Worm (Caenorhabditis elegans) whole organism, young adult: ENCODE results near the gene B0395.3.
A peak's percentile ranks its signal among the peaks of the same experiment; 100 is the strongest.

Source experiments
- C17E4.6 ChIP-seq: fragments of 200-800 bp; sonication (Bioruptor generic); IDR thresholded peaks from 2 replicates; pipeline ENCODE4 v1.3.6; 2022; ENCODE audit warnings: missing genetic modification reagents, missing genetic modification characterization, missing compliant biosample characterization
- F22D6.2 ChIP-seq: sonication (generic microtip); optimal IDR thresholded peaks from 2 replicates; lab custom pipeline; 2016; ENCODE audit warnings: mild to moderate bottlenecking, missing genetic modification characterization, missing compliant biosample characterization
- F57A8.1 ChIP-seq: fragments of 200-800 bp; sonication (Bioruptor generic); optimal IDR thresholded peaks from 2 replicates; lab custom pipeline; 2018; ENCODE audit warnings: mild to moderate bottlenecking, missing genetic modification characterization, moderate library complexity, missing compliant biosample characterization
- T26A5.8 ChIP-seq: sonication (generic microtip); optimal IDR thresholded peaks from 2 replicates; lab custom pipeline; 2016; ENCODE audit warnings: missing genetic modification characterization, missing compliant biosample characterization
- Y56A3A.18 ChIP-seq: fragments of 200-800 bp; sonication (Bioruptor generic); IDR thresholded peaks from 2 replicates; pipeline ENCODE4 v1.3.6; 2022; ENCODE audit warnings: missing genetic modification reagents, missing genetic modification characterization, missing compliant biosample characterization
- Y67H2A.10 ChIP-seq: fragments of 200-800 bp; sonication (Bioruptor generic); conservative IDR thresholded peaks from 2 replicates; pipeline ENCODE4 v1.3.6; 2022; ENCODE audit warnings: missing genetic modification reagents, missing genetic modification characterization, missing compliant biosample characterization
- Y79H2A.3 ChIP-seq: fragments of 200-800 bp; sonication (Bioruptor generic); conservative IDR thresholded peaks from 2 replicates; pipeline ENCODE4 v1.3.6; 2022; ENCODE audit warnings: missing genetic modification reagents, missing genetic modification characterization, missing compliant biosample characterization
- Y95B8A.8 ChIP-seq: fragments of 200-800 bp; sonication (Bioruptor generic); IDR thresholded peaks from 2 replicates; pipeline ENCODE4 v1.3.6; 2022; ENCODE audit warnings: missing genetic modification reagents, missing genetic modification characterization, missing compliant biosample characterization
- akir-1 ChIP-seq: fragments of 200-800 bp; sonication (Bioruptor generic); optimal IDR thresholded peaks from 2 replicates; lab custom pipeline; 2018; ENCODE audit warnings: mild to moderate bottlenecking, missing genetic modification characterization, moderate library complexity, missing compliant biosample characterization
- attf-5 ChIP-seq: fragments of 200-800 bp; sonication (Bioruptor generic); optimal IDR thresholded peaks from 2 replicates; lab custom pipeline; 2018; ENCODE audit warnings: mild to moderate bottlenecking, missing genetic modification characterization, missing compliant biosample characterization
- cebp-1 ChIP-seq, 2 experiments: fragments of 200-800 bp in 1 of 2; sonication (Bioruptor generic) in 1 of 2; sonication (generic microtip) in 1 of 2; IDR thresholded peaks in 1 of 2; optimal IDR thresholded peaks in 1 of 2; 2 replicates each; pipeline versions ENCODE4 v1.3.6 to Lab custom; 2017 to 2022; ENCODE audit warnings: missing compliant biosample characterization in 2 of 2, missing genetic modification characterization in 2 of 2, mild to moderate bottlenecking in 1 of 2, missing genetic modification reagents in 1 of 2, moderate library complexity in 1 of 2
- ceh-27 ChIP-seq: fragments of 200-800 bp; sonication (Bioruptor generic); optimal IDR thresholded peaks from 2 replicates; lab custom pipeline; 2018; ENCODE audit warnings: mild to moderate bottlenecking, missing genetic modification characterization, moderate library complexity, missing compliant biosample characterization
- ceh-58 ChIP-seq: fragments of 200-800 bp; sonication (Bioruptor generic); IDR thresholded peaks from 2 replicates; pipeline ENCODE4 v1.3.6; 2022; ENCODE audit warnings: missing genetic modification characterization, missing compliant biosample characterization
- chd-7 ChIP-seq: sonication (generic microtip); optimal IDR thresholded peaks from 2 replicates; lab custom pipeline; 2016; ENCODE audit warnings: mild to moderate bottlenecking, missing genetic modification characterization, moderate library complexity, missing compliant biosample characterization
- dox-1 ChIP-seq: fragments of 200-800 bp; sonication (Bioruptor generic); IDR thresholded peaks from 2 replicates; pipeline ENCODE4 v1.3.6; 2022; ENCODE audit warnings: missing genetic modification reagents, missing genetic modification characterization, missing compliant biosample characterization
- ekl-4 ChIP-seq: fragments of 200-800 bp; sonication (Bioruptor generic); IDR thresholded peaks from 2 replicates; pipeline ENCODE4 v1.3.6; 2022; ENCODE audit warnings: missing genetic modification reagents, missing genetic modification characterization, missing compliant biosample characterization
- hmg-20 ChIP-seq: fragments of 200-800 bp; sonication (Bioruptor generic); IDR thresholded peaks from 2 replicates; pipeline ENCODE4 v1.3.6; 2022; ENCODE audit warnings: missing genetic modification reagents, missing genetic modification characterization, missing compliant biosample characterization
- lag-1 ChIP-seq: fragments of 200-800 bp; sonication (Bioruptor generic); IDR thresholded peaks from 2 replicates; pipeline ENCODE4 v1.3.6; 2022; ENCODE audit warnings: missing genetic modification reagents, missing genetic modification characterization, missing compliant biosample characterization
- let-526 ChIP-seq: fragments of 200-800 bp; sonication (Bioruptor generic); IDR thresholded peaks from 2 replicates; pipeline ENCODE4 v1.3.6; 2022; ENCODE audit warnings: missing genetic modification reagents, missing genetic modification characterization, missing compliant biosample characterization
- lin-54 ChIP-seq: fragments of 200-800 bp; sonication (Bioruptor generic); optimal IDR thresholded peaks from 2 replicates; lab custom pipeline; 2018; ENCODE audit warnings: mild to moderate bottlenecking, missing genetic modification characterization, missing compliant biosample characterization
- madf-8 ChIP-seq: fragments of 200-800 bp; sonication (Bioruptor generic); conservative IDR thresholded peaks from 2 replicates; pipeline ENCODE4 v1.3.6; 2022; ENCODE audit warnings: missing genetic modification reagents, missing genetic modification characterization, missing compliant biosample characterization
- nhr-120 ChIP-seq: fragments of 200-800 bp; sonication (Bioruptor generic); IDR thresholded peaks from 2 replicates; pipeline ENCODE4 v1.3.6; 2022; ENCODE audit warnings: missing genetic modification characterization, missing compliant biosample characterization
- nhr-90 ChIP-seq: sonication (generic microtip); optimal IDR thresholded peaks from 2 replicates; lab custom pipeline; 2016; ENCODE audit warnings: missing genotype, mild to moderate bottlenecking, missing genetic modification characterization, missing compliant biosample characterization
- pha-4 ChIP-seq: fragments of 150-350 bp; sonication (generic microtip); optimal IDR thresholded peaks from 2 replicates; lab custom pipeline; 2014; ENCODE audit warnings: missing biosample characterization, missing genetic modification reagents, missing genetic modification characterization
- rcor-1 ChIP-seq: fragments of 200-800 bp; sonication (Bioruptor generic); IDR thresholded peaks from 2 replicates; pipeline ENCODE4 v1.3.6; 2022; ENCODE audit warnings: missing genetic modification reagents, missing genetic modification characterization, missing compliant biosample characterization
- snpc-1.1 ChIP-seq: sonication (generic microtip); optimal IDR thresholded peaks from 2 replicates; lab custom pipeline; 2017; ENCODE audit warnings: missing genetic modification characterization, mild to moderate bottlenecking, missing compliant biosample characterization, antibody characterized with exemption, moderate library complexity, missing genotype, missing genetic modification reagents; ENCODE audit not compliant: insufficient read depth
- snpc-4 ChIP-seq, 5 experiments: fragments of 150-350 bp in 1 of 5; sonication (generic microtip) in 4 of 5; optimal IDR thresholded peaks; 2 replicates each; lab custom pipeline; 2014 to 2018; ENCODE audit warnings: missing genetic modification characterization in 5 of 5, missing biosample characterization in 3 of 5, antibody characterized with exemption in 2 of 5, mild to moderate bottlenecking in 2 of 5, missing compliant biosample characterization in 2 of 5, missing genotype in 2 of 5, moderate library complexity in 2 of 5, missing genetic modification reagents in 1 of 5
- unc-62 ChIP-seq: fragments of 150-350 bp; optimal IDR thresholded peaks from 2 replicates; lab custom pipeline; 2014; ENCODE audit warnings: missing biosample characterization, missing genetic modification reagents, missing genetic modification characterization
- xnd-1 ChIP-seq: sonication (generic microtip); optimal IDR thresholded peaks from 2 replicates; lab custom pipeline; 2016; ENCODE audit warnings: missing genotype, missing genetic modification reagents, missing genetic modification characterization, missing compliant biosample characterization
- zfh-2 ChIP-seq: fragments of 200-800 bp; sonication (Bioruptor generic); conservative IDR thresholded peaks from 2 replicates; pipeline ENCODE4 v1.3.6; 2022; ENCODE audit warnings: missing genetic modification reagents, missing genetic modification characterization, missing compliant biosample characterization
- ztf-18 ChIP-seq: sonication (generic microtip); optimal IDR thresholded peaks from 2 replicates; lab custom pipeline; 2016; ENCODE audit warnings: missing genotype, mild to moderate bottlenecking, missing genetic modification characterization, missing compliant biosample characterization
- ztf-22 ChIP-seq: fragments of 200-800 bp; sonication (Bioruptor generic); optimal IDR thresholded peaks from 2 replicates; lab custom pipeline; 2018; ENCODE audit warnings: mild to moderate bottlenecking, missing genetic modification characterization, moderate library complexity, missing compliant biosample characterization
- ztf-28 ChIP-seq: fragments of 200-800 bp; sonication (Bioruptor generic); IDR thresholded peaks from 2 replicates; pipeline ENCODE4 v1.3.6; 2022; ENCODE audit warnings: missing genetic modification reagents, missing genetic modification characterization, missing compliant biosample characterization

B0395.3 gene

ce11 chrX:16055245-16055644 lies 15.2 kb upstream of the B0395.3 start, which contains the start of gene T27A8.7:
Gene T27A8.7 (plus strand): TSS chrX:16055545.
- no peak for TF ChIP-seq pha-4 (tag; lab: Kevin White, UChicago)

- TF ChIP-seq Y79H2A.3 (GFP tag; lab: Robert Waterston, UW) (no peak), ekl-4 (GFP tag; lab: Robert Waterston, UW) (no peak), pha-4 (tag; lab: Kevin White, UChicago) (no peak), ceh-58 (GFP tag; lab: Robert Waterston, UW) (no peak), dox-1 (GFP tag; lab: Robert Waterston, UW) (no peak), hmg-20 (GFP tag; lab: Robert Waterston, UW) (no peak), ztf-18 (tag; lab: Kevin White, UChicago) (no peak), attf-5 (GFP tag; lab: Kevin White, UChicago) (no peak), nhr-90 (no peak), rcor-1 (GFP tag; lab: Robert Waterston, UW) (no peak), xnd-1 (no peak), snpc-4 (GFP tag; optimal IDR thresholded peaks at IDR 0.05; lab: Kevin White, UChicago) (no peak), snpc-4 (tag; optimal IDR thresholded peaks at IDR 0.05; lab: Kevin White, UChicago) (no peak), let-526 (GFP tag; lab: Robert Waterston, UW) (no peak), ztf-22 (no peak), ztf-28 (no peak), snpc-1.1 (tag; lab: Kevin White, UChicago) (no peak), C17E4.6 (no peak), T26A5.8 (no peak)
Observed at ce11 chrX:16049573-16049972, 9.5 kb upstream of the B0395.3 start, which contains the start of gene cpd-2. Gene cpd-2 (plus strand): TSS chrX:16049873.

ce11 chrX:16046379-16046778 lies 6.3 kb upstream of the B0395.3 start:
- TF ChIP-seq Y79H2A.3 (GFP tag; lab: Robert Waterston, UW) (no peak), ceh-27 (no peak), Y56A3A.18 (GFP tag; lab: Robert Waterston, UW) (no peak), akir-1 (GFP tag; lab: Kevin White, UChicago) (no peak), F57A8.1 (GFP tag; lab: Kevin White, UChicago) (no peak), Y95B8A.8 (GFP tag; lab: Robert Waterston, UW) (no peak), F22D6.2 (tag; lab: Kevin White, UChicago) (no peak), let-526 (GFP tag; lab: Robert Waterston, UW) (no peak), lin-54 (GFP tag; lab: Kevin White, UChicago) (no peak), madf-8 (GFP tag; lab: Robert Waterston, UW) (no peak), cebp-1 (GFP tag; IDR thresholded peaks at IDR 0.05; lab: Robert Waterston, UW) (no peak), cebp-1 (tag; optimal IDR thresholded peaks at IDR 0.05; lab: Kevin White, UChicago) (no peak), lag-1 (GFP tag; lab: Robert Waterston, UW) (no peak), Y67H2A.10 (GFP tag; lab: Robert Waterston, UW) (no peak), unc-62 (no peak)
- TF ChIP-seq, all 124 proteins: peak for 0

- TF ChIP-seq chd-7 (tag; lab: Kevin White, UChicago) = no peak
- TF ChIP-seq nhr-120 (GFP tag; lab: Robert Waterston, UW) = 0 out of 2 replicates have a peak, but pooled peaks have one; percentile 12
- TF ChIP-seq zfh-2 (GFP tag; lab: Robert Waterston, UW) = peak; percentile 70
Observed at ce11 chrX:16044325-16044724, 4.3 kb upstream of the B0395.3 start.
